Fruit fly (Drosophila melanogaster) whole organism, pupa: ENCODE data around the gene CG11741.

Experiments
- CG10348 ChIP-seq: fragments of 200-800 bp; sonication (Bioruptor generic); IDR thresholded peaks from 2 replicates; pipeline ENCODE4 v1.3.6; 2022; ENCODE audit warnings: missing biosample characterization, missing genetic modification characterization
- CG14655 ChIP-seq: fragments of 200-800 bp; sonication (Bioruptor generic); optimal IDR thresholded peaks from 3 replicates; lab custom pipeline; 2017; ENCODE audit warnings: mild to moderate bottlenecking, missing biosample characterization, missing genetic modification reagents, missing genetic modification characterization
- CG17806 ChIP-seq: fragments of 200-800 bp; sonication (Bioruptor generic); optimal IDR thresholded peaks from 2 replicates; lab custom pipeline; 2018; ENCODE audit warnings: missing biosample characterization, mild to moderate bottlenecking, missing genetic modification characterization, moderate library complexity
- CG32121 ChIP-seq: fragments of 200-800 bp; sonication (Bioruptor generic); IDR thresholded peaks from 2 replicates; pipeline ENCODE4 v1.3.6; 2022; ENCODE audit warnings: missing biosample characterization, missing genetic modification characterization
- CG4496 ChIP-seq: fragments of 200-800 bp; sonication (Bioruptor generic); IDR thresholded peaks from 3 replicates; pipeline ENCODE4 v1.3.6; 2022; ENCODE audit warnings: missing biosample characterization, missing genetic modification characterization
- CG8159 ChIP-seq: fragments of 200-800 bp; sonication (Bioruptor generic); optimal IDR thresholded peaks from 3 replicates; lab custom pipeline; 2018; ENCODE audit warnings: missing biosample characterization, mild to moderate bottlenecking, missing genetic modification characterization, moderate library complexity
- CG9948 ChIP-seq: fragments of 200-800 bp; sonication (Bioruptor generic); optimal IDR thresholded peaks from 2 replicates; lab custom pipeline; 2018; ENCODE audit warnings: missing biosample characterization, mild to moderate bottlenecking, missing genetic modification characterization, moderate library complexity
- D1 ChIP-seq: fragments of 200-800 bp; sonication (Bioruptor generic); optimal IDR thresholded peaks from 2 replicates; lab custom pipeline; 2018; ENCODE audit warnings: missing biosample characterization, mild to moderate bottlenecking, missing genetic modification characterization, moderate library complexity
- Ets98B ChIP-seq: fragments of 200-800 bp; sonication (Bioruptor generic); IDR thresholded peaks from 2 replicates; pipeline ENCODE4 v1.3.6; 2022; ENCODE audit warnings: missing biosample characterization, missing genetic modification characterization
- Pif1A ChIP-seq: fragments of 200-800 bp; sonication (Bioruptor generic); optimal IDR thresholded peaks from 3 replicates; lab custom pipeline; 2016; ENCODE audit warnings: missing biosample characterization, missing genetic modification characterization
- gl ChIP-seq: fragments of 200-800 bp; sonication (Bioruptor generic); optimal IDR thresholded peaks from 2 replicates; lab custom pipeline; 2018; ENCODE audit warnings: missing biosample characterization, mild to moderate bottlenecking, missing genetic modification characterization
- rn ChIP-seq: fragments of 200-800 bp; sonication (Bioruptor generic); IDR thresholded peaks from 2 replicates; pipeline ENCODE4 v1.3.6; 2022; ENCODE audit warnings: missing biosample characterization, missing genetic modification characterization

DNA sequence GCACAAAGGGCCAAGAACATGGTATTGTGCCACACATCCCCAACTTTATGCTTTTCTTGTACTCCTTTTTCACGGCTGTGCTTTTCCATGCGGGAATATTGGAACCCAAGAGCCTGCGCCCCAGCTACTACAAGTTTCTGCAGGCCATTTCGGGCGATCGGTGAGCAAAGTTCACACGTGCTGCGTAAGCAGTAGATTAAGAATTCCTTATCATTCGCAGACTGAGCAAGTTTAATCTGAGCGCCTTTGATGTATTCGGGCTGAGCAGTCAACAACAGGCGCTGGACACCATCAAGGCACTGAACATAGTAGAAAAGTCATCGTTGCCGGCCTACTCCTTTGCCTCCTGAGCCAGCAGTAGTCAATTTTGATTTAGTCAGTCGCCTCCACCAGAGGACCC, 7.9 kb downstream of the CG11741 start:
- no peak for TF ChIP-seq CG32121 (GFP tag; lab: Robert Waterston, UW)
- TF ChIP-seq CG14655 (GFP tag; lab: Kevin White, UChicago), result no peak
- TF ChIP-seq CG4496 (GFP tag; lab: Robert Waterston, UW), result no peak
- no peak for TF ChIP-seq CG9948 (tag; lab: Kevin White, UChicago)
- no peak for TF ChIP-seq Pif1A (GFP tag; lab: Kevin White, UChicago)
- no peak for TF ChIP-seq Ets98B (GFP tag; lab: Robert Waterston, UW)
- no peak for TF ChIP-seq gl (tag; lab: Kevin White, UChicago)
- TF ChIP-seq D1 (tag; lab: Kevin White, UChicago), result no peak
- no peak for TF ChIP-seq CG8159 (tag; lab: Kevin White, UChicago)
- no peak for TF ChIP-seq rn
- TF ChIP-seq CG17806 (tag; lab: Kevin White, UChicago), result no peak
- no peak for TF ChIP-seq CG10348 (GFP tag; lab: Robert Waterston, UW)
